Worm (Caenorhabditis elegans): Measurements from ENCODE around the gene sre-3.
A peak's percentile ranks its signal among the peaks of the same experiment; 100 is the strongest.

The sre-3 gene

DNA sequence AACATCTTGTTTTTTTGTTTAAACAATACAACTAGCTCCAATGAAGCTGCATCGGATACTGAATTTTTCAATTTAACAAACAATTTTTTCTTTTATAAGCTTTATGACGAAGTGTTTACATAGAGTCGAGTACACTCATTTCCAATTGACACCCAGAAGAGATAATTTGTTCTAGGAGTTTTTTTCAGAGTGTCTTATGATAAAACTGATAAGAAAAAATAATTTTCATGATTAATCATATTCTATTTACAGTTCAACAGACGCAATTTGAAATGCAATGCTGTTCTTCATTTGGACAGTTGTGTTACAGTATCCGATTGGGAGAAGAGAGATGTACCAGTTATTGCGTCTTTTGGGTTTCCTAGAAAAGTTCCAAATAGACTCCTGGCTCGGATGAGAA, 3.6 kb upstream of the sre-3 start:
- TF ChIP-seq unc-55 (GFP tag; optimal IDR thresholded peaks at IDR 0.05) = no peak

ce11 chrII:7390335-7390734, 4.8 kb downstream of the sre-3 start:
- TF ChIP-seq pat-9 (tag; optimal IDR thresholded peaks at IDR 0.05) (no peak), che-1 (tag; optimal IDR thresholded peaks at IDR 0.05) (no peak), syd-9 (tag; optimal IDR thresholded peaks at IDR 0.05) (no peak), rnt-1 (tag; optimal IDR thresholded peaks at IDR 0.05) (no peak), madf-2 (tag; optimal IDR thresholded peaks at IDR 0.05) (no peak), ceh-2 (tag; optimal IDR thresholded peaks at IDR 0.05) (no peak), tbx-2 (tag; optimal IDR thresholded peaks at IDR 0.05) (no peak)

DNA sequence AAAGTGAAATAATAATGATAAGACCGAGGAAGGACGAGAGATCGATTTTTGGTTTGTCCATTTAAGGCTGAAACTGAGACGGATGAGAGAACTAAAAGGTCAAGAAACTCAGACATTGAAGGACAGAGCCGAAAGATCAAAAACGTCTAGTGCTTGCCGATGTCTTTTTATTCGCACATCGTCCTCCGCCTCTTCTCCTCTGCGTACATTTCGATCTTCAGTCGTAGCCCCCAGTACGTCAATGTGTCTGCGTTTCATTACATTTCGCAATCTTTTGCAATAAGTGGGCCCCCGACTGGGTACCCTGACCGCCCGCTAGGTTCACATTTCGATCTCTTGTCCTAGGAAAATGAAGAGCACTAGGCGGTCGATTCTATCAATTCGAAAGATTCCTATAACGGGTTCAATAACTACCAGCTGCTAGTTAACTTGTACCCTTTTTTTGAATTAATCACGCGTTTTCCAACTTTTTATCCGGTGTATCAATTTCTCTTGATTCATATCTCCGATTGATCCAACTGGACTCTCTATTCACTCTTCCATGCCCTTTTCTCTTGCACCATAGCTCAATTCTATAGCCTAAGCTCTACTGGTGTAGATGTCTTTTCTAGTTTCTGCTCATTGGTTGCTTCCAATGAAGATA, 6.6 kb downstream of the sre-3 start:
- TF ChIP-seq tbx-2 (tag; optimal IDR thresholded peaks at IDR 0.05) (peak; percentile 18), ceh-30 (tag; optimal IDR thresholded peaks at IDR 0.05) (no peak), ceh-18 (tag; optimal IDR thresholded peaks at IDR 0.05) (peak; percentile 3), pag-3 (tag; optimal IDR thresholded peaks at IDR 0.05; ENCODE audit: borderline replicate concordance) (no peak), unc-86 (tag; optimal IDR thresholded peaks at IDR 0.05) (no peak), ceh-34 (tag; optimal IDR thresholded peaks at IDR 0.05) (peak; percentile 20), ceh-31 (tag; optimal IDR thresholded peaks at IDR 0.05) (peak; percentile 31), unc-55 (GFP tag; optimal IDR thresholded peaks at IDR 0.05) (peak; percentile 32), nfya-1 (tag; optimal IDR thresholded peaks at IDR 0.05) (peak; percentile 4), unc-42 (tag; optimal IDR thresholded peaks at IDR 0.05) (no peak), dve-1 (tag; optimal IDR thresholded peaks at IDR 0.05) (peak; percentile 31), ztf-16 (tag; optimal IDR thresholded peaks at IDR 0.05) (no peak), Y22D7AL.16 (tag; optimal IDR thresholded peaks at IDR 0.05) (no peak)

DNA sequence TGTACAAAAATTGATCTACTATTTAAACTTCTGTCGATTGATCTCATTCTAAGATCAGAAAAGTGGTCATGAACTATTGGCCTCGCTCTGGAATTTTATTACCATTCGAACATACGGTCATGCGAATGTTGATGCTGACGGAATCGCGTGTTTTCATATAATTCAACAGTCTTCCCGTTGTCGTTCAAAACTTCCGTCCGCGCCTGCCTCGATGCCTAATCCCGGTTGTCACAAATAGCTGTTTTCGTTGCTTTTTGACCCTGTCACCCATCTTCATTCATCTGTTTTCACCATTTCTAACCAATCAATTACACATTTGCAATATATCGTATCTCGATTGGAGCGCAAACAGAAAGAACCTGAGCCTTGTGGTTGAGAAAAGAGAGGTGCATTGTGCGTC, 7.9 kb downstream of the sre-3 start:
- TF ChIP-seq hlh-30 (tag; optimal IDR thresholded peaks at IDR 0.05; ENCODE audit: insufficient read depth) (no peak), pag-3 (tag; optimal IDR thresholded peaks at IDR 0.05; ENCODE audit: borderline replicate concordance) (no peak), hlh-6 (tag; optimal IDR thresholded peaks at IDR 0.05) (no peak), madf-2 (tag; optimal IDR thresholded peaks at IDR 0.05) (no peak), lin-11 (tag; optimal IDR thresholded peaks at IDR 0.05) (no peak), unc-3 (GFP tag; conservative IDR thresholded peaks at IDR 0.05) (no peak), unc-3 (tag; optimal IDR thresholded peaks at IDR 0.05) (no peak), pqm-1 (tag; optimal IDR thresholded peaks at IDR 0.05) (no peak)

DNA sequence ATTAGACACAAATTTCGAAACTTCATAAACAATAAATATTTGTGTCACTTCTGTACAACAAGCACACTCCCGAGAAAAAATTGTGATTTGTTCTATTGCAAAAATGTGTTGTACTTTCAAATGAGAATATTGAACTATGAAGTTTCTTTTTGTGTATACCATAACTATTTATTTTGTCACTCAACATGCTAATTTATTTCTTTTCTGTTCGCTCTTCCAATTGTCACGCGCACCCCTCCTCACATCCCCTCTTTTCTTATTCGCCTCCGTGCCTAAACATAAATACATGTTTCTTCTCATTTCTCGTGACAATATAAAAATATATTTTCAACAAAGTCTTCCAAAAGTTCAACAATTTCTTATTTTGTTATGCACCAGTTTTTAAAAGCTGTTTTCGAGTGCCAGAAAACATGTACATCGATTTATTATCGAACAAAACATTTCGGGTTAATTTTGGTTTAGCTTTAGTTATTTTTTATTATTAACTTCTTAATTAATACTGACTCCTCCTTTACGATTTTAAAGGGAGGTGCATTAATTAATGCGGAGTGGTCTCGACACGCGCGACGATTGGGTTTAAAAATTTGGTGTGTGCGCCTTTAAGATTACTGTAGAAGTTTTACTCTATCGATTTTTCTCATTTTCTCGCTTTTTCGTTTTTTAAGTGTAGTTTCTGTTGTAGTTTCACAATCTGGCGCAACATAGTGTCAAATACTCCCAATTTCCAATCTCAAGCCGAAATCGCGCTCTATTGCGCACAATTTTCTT, 8.6 kb downstream of the sre-3 start:
- TF ChIP-seq T23F11.4 (GFP tag; optimal IDR thresholded peaks at IDR 0.05) (no peak), hlh-8 (tag; optimal IDR thresholded peaks at IDR 0.05) (no peak), elt-4 (tag; optimal IDR thresholded peaks at IDR 0.05) (no peak), ceh-45 (GFP tag; IDR thresholded peaks at IDR 0.05) (no peak), dmd-4 (tag; optimal IDR thresholded peaks at IDR 0.05; ENCODE audit: borderline replicate concordance) (no peak), dve-1 (tag; optimal IDR thresholded peaks at IDR 0.05) (no peak), F13H6.1 (tag; optimal IDR thresholded peaks at IDR 0.05) (no peak), odd-2 (tag; optimal IDR thresholded peaks at IDR 0.05) (no peak), K09A11.1 (tag; optimal IDR thresholded peaks at IDR 0.05; ENCODE audit: insufficient read depth) (no peak), ttx-3 (tag; optimal IDR thresholded peaks at IDR 0.05) (no peak), unc-55 (GFP tag; optimal IDR thresholded peaks at IDR 0.05) (no peak), rnt-1 (tag; optimal IDR thresholded peaks at IDR 0.05) (no peak)

Data from whole organism, late embryonic.